Fruit fly (Drosophila melanogaster): ENCODE measurements around the gene Tlk.

Tlk gene

dm6 chrX:3778952-3779502 is 59.2 kb downstream of the Tlk start:
- TF ChIP-seq Crg-1 (GFP tag; optimal IDR thresholded peaks at IDR 0.05) (no peak), CG11617 (GFP tag; optimal IDR thresholded peaks at IDR 0.05) (no peak), tj (GFP tag; optimal IDR thresholded peaks at IDR 0.05) (no peak), CG1620 (GFP tag; optimal IDR thresholded peaks at IDR 0.05) (no peak), cic (GFP tag; optimal IDR thresholded peaks at IDR 0.05) (no peak), toe (GFP tag; optimal IDR thresholded peaks at IDR 0.05) (no peak), CG5204 (GFP tag; optimal IDR thresholded peaks at IDR 0.05) (no peak), CG14711 (tag; optimal IDR thresholded peaks at IDR 0.05) (peak; percentile 17), cnc (optimal IDR thresholded peaks at IDR 0.05) (no peak), bab1 (GFP tag; optimal IDR thresholded peaks at IDR 0.05) (no peak), Mnt (GFP tag; optimal IDR thresholded peaks at IDR 0.05) (no peak), pad (GFP tag; optimal IDR thresholded peaks at IDR 0.05) (peak; percentile 86), kay (GFP tag; ENCODE audit: borderline replicate concordance) (no peak), CG33017 (tag; optimal IDR thresholded peaks at IDR 0.05) (no peak)

- TF ChIP-seq pad (GFP tag; optimal IDR thresholded peaks at IDR 0.05), result peak; percentile 11
- TF ChIP-seq toe (GFP tag; optimal IDR thresholded peaks at IDR 0.05), result no peak
- TF ChIP-seq ovo (GFP tag; optimal IDR thresholded peaks at IDR 0.05), result peak; percentile 21
- peak; percentile 15 for TF ChIP-seq CG7045 (GFP tag; optimal IDR thresholded peaks at IDR 0.05)
- TF ChIP-seq CG7101 (tag; optimal IDR thresholded peaks at IDR 0.05), result peak; percentile 24
- TF ChIP-seq CG14711 (tag; optimal IDR thresholded peaks at IDR 0.05), result no peak
- peak; percentile 65 for TF ChIP-seq bab1 (GFP tag; optimal IDR thresholded peaks at IDR 0.05)
- peak; percentile 49 for TF ChIP-seq Mnt (GFP tag; optimal IDR thresholded peaks at IDR 0.05)
- TF ChIP-seq Clk (GFP tag; optimal IDR thresholded peaks at IDR 0.05), result no peak
- TF ChIP-seq Hr96 (GFP tag; optimal IDR thresholded peaks at IDR 0.05), result no peak
- TF ChIP-seq CG33017 (tag; optimal IDR thresholded peaks at IDR 0.05), result no peak
- TF ChIP-seq cic (GFP tag; optimal IDR thresholded peaks at IDR 0.05), result peak; percentile 58
- TF ChIP-seq CG11617 (GFP tag; optimal IDR thresholded peaks at IDR 0.05), result peak; percentile 56
- TF ChIP-seq CG1620 (GFP tag; optimal IDR thresholded peaks at IDR 0.05), result no peak
- peak; percentile 77 for TF ChIP-seq tj (GFP tag; optimal IDR thresholded peaks at IDR 0.05)
- TF ChIP-seq cnc (optimal IDR thresholded peaks at IDR 0.05), result no peak
- TF ChIP-seq Crg-1 (GFP tag; optimal IDR thresholded peaks at IDR 0.05), result peak; percentile 15
- peak; percentile 33 for TF ChIP-seq CG12768 (GFP tag; optimal IDR thresholded peaks at IDR 0.05)
- peak; percentile 81 for TF ChIP-seq kay (GFP tag; ENCODE audit: borderline replicate concordance)
- no peak for TF ChIP-seq CG5204 (GFP tag; optimal IDR thresholded peaks at IDR 0.05)
Observed at dm6 chrX:3779686-3780407, 60.0 kb downstream of the Tlk start.

dm6 chrX:3780884-3781283 is 61.1 kb downstream of the Tlk start:
- TF ChIP-seq bab1 (GFP tag; optimal IDR thresholded peaks at IDR 0.05), result peak; percentile 71
- peak; percentile 98 for TF ChIP-seq Mnt (GFP tag; optimal IDR thresholded peaks at IDR 0.05)
- no peak for TF ChIP-seq Crg-1 (GFP tag; optimal IDR thresholded peaks at IDR 0.05)
- TF ChIP-seq cic (GFP tag; optimal IDR thresholded peaks at IDR 0.05), result peak; percentile 88
- peak; percentile 55 for TF ChIP-seq CG1620 (GFP tag; optimal IDR thresholded peaks at IDR 0.05)
- TF ChIP-seq CG12768 (GFP tag; optimal IDR thresholded peaks at IDR 0.05), result peak; percentile 41
- peak; percentile 23 for TF ChIP-seq tj (GFP tag; optimal IDR thresholded peaks at IDR 0.05)
- peak; percentile 60 for TF ChIP-seq CG14711 (tag; optimal IDR thresholded peaks at IDR 0.05)
- TF ChIP-seq kay (GFP tag; ENCODE audit: borderline replicate concordance), result peak; percentile 73
- peak; percentile 75 for TF ChIP-seq CG7101 (tag; optimal IDR thresholded peaks at IDR 0.05)
- peak; percentile 61 for TF ChIP-seq pad (GFP tag; optimal IDR thresholded peaks at IDR 0.05)
- TF ChIP-seq ovo (GFP tag; optimal IDR thresholded peaks at IDR 0.05), result peak; percentile 18
- peak; percentile 8 for TF ChIP-seq CG33017 (tag; optimal IDR thresholded peaks at IDR 0.05)
- TF ChIP-seq CG7045 (GFP tag; optimal IDR thresholded peaks at IDR 0.05), result no peak
- TF ChIP-seq Clk (GFP tag; optimal IDR thresholded peaks at IDR 0.05), result no peak

dm6 chrX:3788432-3788831 is 68.6 kb downstream of the Tlk start:
- peak; percentile 1 for TF ChIP-seq bab1 (GFP tag; optimal IDR thresholded peaks at IDR 0.05)
- no peak for TF ChIP-seq cnc (optimal IDR thresholded peaks at IDR 0.05)
- no peak for TF ChIP-seq CG7045 (GFP tag; optimal IDR thresholded peaks at IDR 0.05)
- no peak for TF ChIP-seq CG12768 (GFP tag; optimal IDR thresholded peaks at IDR 0.05)
- TF ChIP-seq tj (GFP tag; optimal IDR thresholded peaks at IDR 0.05), result no peak
- TF ChIP-seq CG14711 (tag; optimal IDR thresholded peaks at IDR 0.05), result no peak
- TF ChIP-seq Hr96 (GFP tag; optimal IDR thresholded peaks at IDR 0.05), result no peak

- TF ChIP-seq CG14711 (tag; optimal IDR thresholded peaks at IDR 0.05), result no peak
- no peak for TF ChIP-seq cic (GFP tag; optimal IDR thresholded peaks at IDR 0.05)
- no peak for TF ChIP-seq CG12768 (GFP tag; optimal IDR thresholded peaks at IDR 0.05)
- no peak for TF ChIP-seq Clk (GFP tag; optimal IDR thresholded peaks at IDR 0.05)
- no peak for TF ChIP-seq Crg-1 (GFP tag; optimal IDR thresholded peaks at IDR 0.05)
- no peak for TF ChIP-seq toe (GFP tag; optimal IDR thresholded peaks at IDR 0.05)
- no peak for TF ChIP-seq bab1 (GFP tag; optimal IDR thresholded peaks at IDR 0.05)
- TF ChIP-seq pad (GFP tag; optimal IDR thresholded peaks at IDR 0.05), result no peak
- TF ChIP-seq cnc (optimal IDR thresholded peaks at IDR 0.05), result no peak
- no peak for TF ChIP-seq Hr96 (GFP tag; optimal IDR thresholded peaks at IDR 0.05)
- TF ChIP-seq tj (GFP tag; optimal IDR thresholded peaks at IDR 0.05), result no peak
- no peak for TF ChIP-seq Mnt (GFP tag; optimal IDR thresholded peaks at IDR 0.05)
- no peak for TF ChIP-seq ovo (GFP tag; optimal IDR thresholded peaks at IDR 0.05)
Observed at dm6 chrX:3789284-3789683, 69.5 kb downstream of the Tlk start.

- TF ChIP-seq kay (GFP tag; ENCODE audit: borderline replicate concordance), result peak; percentile 18
Observed at dm6 chrX:3789769-3790168, 70.0 kb downstream of the Tlk start, which contains the start of gene HIP-R. TSS of gene HIP-R (plus strand) at chrX:3789969.
